Fruit fly (Drosophila melanogaster): Measurements from ENCODE around the gene kst.

DNA sequence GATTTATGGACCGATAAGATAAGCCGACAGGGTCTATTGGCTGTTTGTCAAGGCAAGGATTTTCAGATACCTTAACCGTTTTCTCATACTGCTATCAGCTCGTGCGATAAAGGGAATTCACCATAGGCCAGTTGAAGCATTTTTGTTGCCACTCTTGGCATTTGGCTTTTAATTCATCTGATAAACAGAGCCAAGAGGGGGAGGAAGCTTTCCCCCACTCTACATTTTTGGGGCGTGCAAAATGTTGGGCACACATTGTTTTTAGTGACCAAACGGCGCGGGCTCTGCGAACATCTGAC is 13.1 kb downstream of the kst start:
- no peak for TF ChIP-seq CG33017 (tag; optimal IDR thresholded peaks at IDR 0.05)
- no peak for TF ChIP-seq Clk (GFP tag; optimal IDR thresholded peaks at IDR 0.05)
- no peak for TF ChIP-seq cnc (optimal IDR thresholded peaks at IDR 0.05)
- no peak for TF ChIP-seq bab1 (GFP tag; optimal IDR thresholded peaks at IDR 0.05)
- no peak for TF ChIP-seq Hr96 (GFP tag; optimal IDR thresholded peaks at IDR 0.05)
- no peak for TF ChIP-seq CG11617 (GFP tag; optimal IDR thresholded peaks at IDR 0.05)
- TF ChIP-seq pad (GFP tag; optimal IDR thresholded peaks at IDR 0.05) = no peak
- TF ChIP-seq CG12768 (GFP tag; optimal IDR thresholded peaks at IDR 0.05) = no peak
- TF ChIP-seq toe (GFP tag; optimal IDR thresholded peaks at IDR 0.05) = no peak
- TF ChIP-seq Mnt (GFP tag; optimal IDR thresholded peaks at IDR 0.05) = no peak
- no peak for TF ChIP-seq ovo (GFP tag; optimal IDR thresholded peaks at IDR 0.05)
- no peak for TF ChIP-seq kay (GFP tag; ENCODE audit: borderline replicate concordance)
- no peak for TF ChIP-seq CG5204 (GFP tag; optimal IDR thresholded peaks at IDR 0.05)

Data from whole organism, adult.